Worm (Caenorhabditis elegans): Measurements from ENCODE around the gene Y47D7A.3.

Gene Y47D7A.3

ce11 chrV:4370515-4370914 lies 40.2 kb upstream of the Y47D7A.3 start:
- TF ChIP-seq lin-11 (tag; optimal IDR thresholded peaks at IDR 0.05) (no peak), F13H6.1 (tag; optimal IDR thresholded peaks at IDR 0.05) (no peak), crh-2 (tag; optimal IDR thresholded peaks at IDR 0.05) (no peak)

- TF ChIP-seq nhr-25 (tag; optimal IDR thresholded peaks at IDR 0.05) (peak; percentile 57), lin-11 (tag; optimal IDR thresholded peaks at IDR 0.05) (no peak), lsy-2 (tag; optimal IDR thresholded peaks at IDR 0.05) (peak; percentile 40 to 77), nhr-129 (tag; optimal IDR thresholded peaks at IDR 0.05) (peak; percentile 38), sma-3 (GFP tag; optimal IDR thresholded peaks at IDR 0.05) (peak; percentile 36), mdl-1 (tag; optimal IDR thresholded peaks at IDR 0.05) (no peak), ceh-16 (tag; optimal IDR thresholded peaks at IDR 0.05) (no peak), crh-2 (tag; optimal IDR thresholded peaks at IDR 0.05) (peak; percentile 65), C34F6.9 (tag; optimal IDR thresholded peaks at IDR 0.05) (peak; percentile 60), ztf-1 (GFP tag; conservative IDR thresholded peaks at IDR 0.05) (no peak), nhr-12 (tag; optimal IDR thresholded peaks at IDR 0.05) (no peak), alr-1 (tag; optimal IDR thresholded peaks at IDR 0.05) (no peak), nhr-23 (tag; optimal IDR thresholded peaks at IDR 0.05) (no peak), sma-9 (GFP tag; optimal IDR thresholded peaks at IDR 0.05) (peak; percentile 16), sma-9 (tag; optimal IDR thresholded peaks at IDR 0.05) (no peak), unc-55 (GFP tag; optimal IDR thresholded peaks at IDR 0.05) (peak; percentile 79), ztf-11 (tag; optimal IDR thresholded peaks at IDR 0.05) (no peak), mab-5 (tag; optimal IDR thresholded peaks at IDR 0.05) (peak; percentile 39), ZK546.5 (tag; optimal IDR thresholded peaks at IDR 0.05) (no peak), sem-4 (tag; optimal IDR thresholded peaks at IDR 0.05) (no peak), gmeb-1 (tag; optimal IDR thresholded peaks at IDR 0.05) (peak; percentile 73), F13H6.1 (tag; optimal IDR thresholded peaks at IDR 0.05) (peak; percentile 40), nhr-6 (tag; optimal IDR thresholded peaks at IDR 0.05) (peak; percentile 27), egl-27 (tag; optimal IDR thresholded peaks at IDR 0.05) (peak; percentile 27)
Observed at ce11 chrV:4371309-4371933, 39.3 kb upstream of the Y47D7A.3 start, which contains the start of the genes gmpr-1 and fipp-1. Gene gmpr-1, minus strand, starts transcription at chrV:4371383. Gene fipp-1, plus strand, starts transcription at chrV:4371807.

- no peak for TF ChIP-seq unc-55 (GFP tag; optimal IDR thresholded peaks at IDR 0.05)
- TF ChIP-seq R02D3.7 (tag; optimal IDR thresholded peaks at IDR 0.05) = no peak
- TF ChIP-seq sem-4 (tag; optimal IDR thresholded peaks at IDR 0.05) = no peak
- TF ChIP-seq fos-1 (tag; optimal IDR thresholded peaks at IDR 0.05) = no peak
- TF ChIP-seq ceh-16 (tag; optimal IDR thresholded peaks at IDR 0.05) = no peak
- no peak for TF ChIP-seq nhr-11 (tag; optimal IDR thresholded peaks at IDR 0.05)
- no peak for TF ChIP-seq Y55F3AM.14 (GFP tag; optimal IDR thresholded peaks at IDR 0.05)
- no peak for TF ChIP-seq ZK546.5 (tag; optimal IDR thresholded peaks at IDR 0.05)
- no peak for TF ChIP-seq lin-39 (tag; optimal IDR thresholded peaks at IDR 0.05)
Observed at ce11 chrV:4372986-4373385, 37.8 kb upstream of the Y47D7A.3 start.

- no peak for TF ChIP-seq nhr-25 (tag; optimal IDR thresholded peaks at IDR 0.05)
- no peak for TF ChIP-seq nhr-23 (tag; optimal IDR thresholded peaks at IDR 0.05)
- no peak for TF ChIP-seq ztf-11 (tag; optimal IDR thresholded peaks at IDR 0.05)
- no peak for TF ChIP-seq nhr-12 (tag; optimal IDR thresholded peaks at IDR 0.05)
- no peak for TF ChIP-seq nhr-129 (tag; optimal IDR thresholded peaks at IDR 0.05)
- TF ChIP-seq mbf-1 (tag; optimal IDR thresholded peaks at IDR 0.05) = no peak
- TF ChIP-seq mab-5 (tag; optimal IDR thresholded peaks at IDR 0.05) = no peak
- no peak for TF ChIP-seq unc-62 (GFP tag; optimal IDR thresholded peaks at IDR 0.05)
- TF ChIP-seq Y55F3AM.14 (GFP tag; optimal IDR thresholded peaks at IDR 0.05) = no peak
- no peak for TF ChIP-seq blmp-1 (tag; optimal IDR thresholded peaks at IDR 0.05; ENCODE audit: insufficient read depth)
- no peak for TF ChIP-seq peb-1 (tag; optimal IDR thresholded peaks at IDR 0.05)
- TF ChIP-seq alr-1 (tag; optimal IDR thresholded peaks at IDR 0.05) = no peak
- no peak for TF ChIP-seq unc-39 (tag; optimal IDR thresholded peaks at IDR 0.05)
- no peak for TF ChIP-seq nhr-237 (tag; optimal IDR thresholded peaks at IDR 0.05)
- no peak for TF ChIP-seq F13H6.1 (tag; optimal IDR thresholded peaks at IDR 0.05)
- no peak for TF ChIP-seq unc-55 (GFP tag; optimal IDR thresholded peaks at IDR 0.05)
Observed at ce11 chrV:4373656-4374055, 37.1 kb upstream of the Y47D7A.3 start.
